Worm (Caenorhabditis elegans): ENCODE results near the gene pph-1.

- TF ChIP-seq ceh-82 (tag; optimal IDR thresholded peaks at IDR 0.05) (no peak), snpc-4 (tag; optimal IDR thresholded peaks at IDR 0.05) (no peak), mab-5 (tag; optimal IDR thresholded peaks at IDR 0.05) (peak; percentile 55), nhr-237 (tag; optimal IDR thresholded peaks at IDR 0.05) (no peak), ama-1 (optimal IDR thresholded peaks at IDR 0.05) (no peak), ztf-11 (tag; optimal IDR thresholded peaks at IDR 0.05) (no peak), sem-4 (tag; optimal IDR thresholded peaks at IDR 0.05) (no peak), lin-11 (tag; optimal IDR thresholded peaks at IDR 0.05) (no peak), unc-39 (tag; optimal IDR thresholded peaks at IDR 0.05) (no peak), egl-27 (tag; optimal IDR thresholded peaks at IDR 0.05) (no peak), nhr-12 (tag; optimal IDR thresholded peaks at IDR 0.05) (no peak), ztf-4 (tag; optimal IDR thresholded peaks at IDR 0.05) (no peak)
Observed at ce11 chrV:10720303-10720847, 18.0 kb downstream of the pph-1 start.
